Worm (Caenorhabditis elegans): ENCODE results near the gene Y9C2UA.1.

DNA sequence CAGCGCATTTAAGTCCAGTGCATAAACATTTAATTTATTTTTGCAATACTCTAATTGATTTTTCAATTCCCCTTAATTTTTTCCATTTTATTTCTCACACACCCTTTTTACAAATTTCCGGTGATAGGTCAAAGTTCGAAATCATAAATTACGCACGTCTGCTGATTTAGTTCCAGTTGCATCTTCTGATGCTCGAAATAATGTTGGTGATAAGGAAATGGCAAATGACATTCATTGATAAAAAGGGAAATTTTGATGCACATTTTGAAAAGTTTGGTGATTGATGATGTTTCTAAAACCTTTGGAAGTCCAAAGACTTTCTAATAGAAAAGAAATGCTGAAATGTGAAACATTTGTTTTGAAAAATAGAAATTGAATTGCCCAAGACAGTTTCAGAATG lies 17.7 kb downstream of the Y9C2UA.1 start:
- TF ChIP-seq snpc-4 (tag; optimal IDR thresholded peaks at IDR 0.05) (no peak), fkh-10 (GFP tag; optimal IDR thresholded peaks at IDR 0.05) (no peak), ceh-8 (GFP tag; optimal IDR thresholded peaks at IDR 0.05) (no peak), lin-13 (GFP tag; optimal IDR thresholded peaks at IDR 0.05) (no peak), ama-1 (optimal IDR thresholded peaks at IDR 0.05) (no peak), efl-1 (optimal IDR thresholded peaks at IDR 0.05) (no peak), efl-1 (GFP tag; optimal IDR thresholded peaks at IDR 0.05 in 1 of 2) (no peak), pag-3 (tag; optimal IDR thresholded peaks at IDR 0.05; ENCODE audit: borderline replicate concordance, insufficient read depth) (no peak), dpl-1 (GFP tag; optimal IDR thresholded peaks at IDR 0.05) (no peak), mef-2 (tag; optimal IDR thresholded peaks at IDR 0.05) (no peak), ces-1 (GFP tag; optimal IDR thresholded peaks at IDR 0.05) (no peak), nhr-11 (tag; optimal IDR thresholded peaks at IDR 0.05) (no peak), nhr-76 (tag; optimal IDR thresholded peaks at IDR 0.05) (no peak)
